Worm (Caenorhabditis elegans): Measurements from ENCODE around the gene sop-2.

- TF ChIP-seq cog-1 (tag; optimal IDR thresholded peaks at IDR 0.05) (no peak), flt-1 (GFP tag; IDR thresholded peaks at IDR 0.05) (no peak), tab-1 (GFP tag; IDR thresholded peaks at IDR 0.05) (no peak), T22C8.4 (GFP tag; IDR thresholded peaks at IDR 0.05) (no peak), klf-2 (GFP tag; conservative IDR thresholded peaks at IDR 0.05) (no peak), ref-1 (GFP tag; conservative IDR thresholded peaks at IDR 0.05) (no peak), ztf-23 (GFP tag; IDR thresholded peaks at IDR 0.05) (no peak), med-1 (GFP tag; optimal IDR thresholded peaks at IDR 0.05; ENCODE audit: insufficient read depth) (no peak), ztf-29 (GFP tag; IDR thresholded peaks at IDR 0.05) (no peak)
Observed at ce11 chrII:12352115-12352514, 12.4 kb downstream of the sop-2 start, which contains the start of gene ras-1.
